Fruit fly (Drosophila melanogaster) whole organism, pupa: ENCODE results near the gene Mur2B.
A peak's percentile ranks its signal among the peaks of the same experiment; 100 is the strongest.

ENCODE experiments used
- CG10348 ChIP-seq: fragments of 200-800 bp; sonication (Bioruptor generic); IDR thresholded peaks from 2 replicates; pipeline ENCODE4 v1.3.6; 2022; ENCODE audit warnings: missing biosample characterization, missing genetic modification characterization
- CG12605 ChIP-seq: fragments of 200-800 bp; sonication (Bioruptor generic); IDR thresholded peaks from 2 replicates; pipeline ENCODE4 v1.3.6; 2022; ENCODE audit warnings: missing biosample characterization, missing genetic modification characterization
- CG14655 ChIP-seq: fragments of 200-800 bp; sonication (Bioruptor generic); optimal IDR thresholded peaks from 3 replicates; lab custom pipeline; 2017; ENCODE audit warnings: mild to moderate bottlenecking, missing biosample characterization, missing genetic modification reagents, missing genetic modification characterization
- CG15710 ChIP-seq: fragments of 200-800 bp; sonication (Bioruptor generic); optimal IDR thresholded peaks from 2 replicates; lab custom pipeline; 2018; ENCODE audit warnings: missing biosample characterization, mild to moderate bottlenecking, missing genetic modification characterization, moderate library complexity
- CG17806 ChIP-seq: fragments of 200-800 bp; sonication (Bioruptor generic); optimal IDR thresholded peaks from 2 replicates; lab custom pipeline; 2018; ENCODE audit warnings: missing biosample characterization, mild to moderate bottlenecking, missing genetic modification characterization, moderate library complexity
- CG32121 ChIP-seq: fragments of 200-800 bp; sonication (Bioruptor generic); IDR thresholded peaks from 2 replicates; pipeline ENCODE4 v1.3.6; 2022; ENCODE audit warnings: missing biosample characterization, missing genetic modification characterization
- CG34367 ChIP-seq: fragments of 200-800 bp; sonication (Bioruptor generic); optimal IDR thresholded peaks from 2 replicates; lab custom pipeline; 2018; ENCODE audit warnings: missing biosample characterization, mild to moderate bottlenecking, missing genetic modification characterization
- CG4496 ChIP-seq: fragments of 200-800 bp; sonication (Bioruptor generic); IDR thresholded peaks from 3 replicates; pipeline ENCODE4 v1.3.6; 2022; ENCODE audit warnings: missing biosample characterization, missing genetic modification characterization
- CG8159 ChIP-seq: fragments of 200-800 bp; sonication (Bioruptor generic); optimal IDR thresholded peaks from 3 replicates; lab custom pipeline; 2018; ENCODE audit warnings: missing biosample characterization, mild to moderate bottlenecking, missing genetic modification characterization, moderate library complexity
- CG8301 ChIP-seq: fragments of 200-800 bp; sonication (Bioruptor generic); optimal IDR thresholded peaks from 2 replicates; lab custom pipeline; 2018; ENCODE audit warnings: missing biosample characterization, mild to moderate bottlenecking, missing genetic modification characterization
- CG9948 ChIP-seq: fragments of 200-800 bp; sonication (Bioruptor generic); optimal IDR thresholded peaks from 2 replicates; lab custom pipeline; 2018; ENCODE audit warnings: missing biosample characterization, mild to moderate bottlenecking, missing genetic modification characterization, moderate library complexity
- D1 ChIP-seq: fragments of 200-800 bp; sonication (Bioruptor generic); optimal IDR thresholded peaks from 2 replicates; lab custom pipeline; 2018; ENCODE audit warnings: missing biosample characterization, mild to moderate bottlenecking, missing genetic modification characterization, moderate library complexity
- EcR ChIP-seq: fragments of 200-800 bp; sonication (Bioruptor generic); optimal IDR thresholded peaks from 3 replicates; lab custom pipeline; 2019; ENCODE audit warnings: missing biosample characterization, missing genetic modification characterization, mild to moderate bottlenecking, moderate library complexity, missing genetic modification reagents
- Ets98B ChIP-seq: fragments of 200-800 bp; sonication (Bioruptor generic); IDR thresholded peaks from 2 replicates; pipeline ENCODE4 v1.3.6; 2022; ENCODE audit warnings: missing biosample characterization, missing genetic modification characterization
- Pif1A ChIP-seq: fragments of 200-800 bp; sonication (Bioruptor generic); optimal IDR thresholded peaks from 3 replicates; lab custom pipeline; 2016; ENCODE audit warnings: missing biosample characterization, missing genetic modification characterization
- Pif1B ChIP-seq: fragments of 200-800 bp; sonication (Bioruptor generic); optimal IDR thresholded peaks from 3 replicates; lab custom pipeline; 2016; ENCODE audit warnings: missing biosample characterization, missing genetic modification characterization
- Snoo ChIP-seq: fragments of 200-800 bp; sonication (Bioruptor generic); optimal IDR thresholded peaks from 3 replicates; lab custom pipeline; 2017; ENCODE audit warnings: missing biosample characterization, mild to moderate bottlenecking, missing genetic modification characterization, inconsistent platforms
- fd96Ca ChIP-seq: fragments of 200-800 bp; sonication (Bioruptor generic); IDR thresholded peaks from 3 replicates; pipeline ENCODE4 v1.3.6; 2022; ENCODE audit warnings: missing biosample characterization, missing genetic modification characterization
- gl ChIP-seq: fragments of 200-800 bp; sonication (Bioruptor generic); optimal IDR thresholded peaks from 2 replicates; lab custom pipeline; 2018; ENCODE audit warnings: missing biosample characterization, mild to moderate bottlenecking, missing genetic modification characterization
- rn ChIP-seq: fragments of 200-800 bp; sonication (Bioruptor generic); IDR thresholded peaks from 2 replicates; pipeline ENCODE4 v1.3.6; 2022; ENCODE audit warnings: missing biosample characterization, missing genetic modification characterization

Gene Mur2B

dm6 chrX:1606064-1606463 is 62.5 kb downstream of the Mur2B start:
- TF ChIP-seq CG12605 (GFP tag; lab: Robert Waterston, UW) (no peak), gl (tag; lab: Kevin White, UChicago) (no peak), CG34367 (no peak), fd96Ca (no peak), CG15710 (tag; lab: Kevin White, UChicago) (no peak), Pif1B (no peak), CG32121 (GFP tag; lab: Robert Waterston, UW) (no peak), Ets98B (no peak), Pif1A (GFP tag; lab: Kevin White, UChicago) (no peak), CG10348 (GFP tag; lab: Robert Waterston, UW) (no peak), Snoo (tag; lab: Kevin White, UChicago) (no peak), CG8301 (tag; lab: Kevin White, UChicago) (no peak), rn (GFP tag; lab: Robert Waterston, UW) (no peak), D1 (tag; lab: Kevin White, UChicago) (no peak), CG14655 (GFP tag; lab: Kevin White, UChicago) (no peak), CG17806 (no peak)
- TF ChIP-seq, all 21 proteins: peak for 0

- no peak for TF ChIP-seq CG10348 (GFP tag; lab: Robert Waterston, UW)
- TF ChIP-seq rn (GFP tag; lab: Robert Waterston, UW) = 0 out of 2 replicates have a peak, but pooled peaks have one; percentile 12
- TF ChIP-seq Ets98B = no peak
- TF ChIP-seq gl (tag; lab: Kevin White, UChicago) = no peak
Observed at dm6 chrX:1595714-1596113, 72.9 kb downstream of the Mur2B start.

- no peak for TF ChIP-seq Pif1B
- TF ChIP-seq CG4496 = no peak
- no peak for TF ChIP-seq CG9948 (tag; lab: Kevin White, UChicago)
- TF ChIP-seq CG8301 (tag; lab: Kevin White, UChicago) = no peak
- no peak for TF ChIP-seq Ets98B
- no peak for TF ChIP-seq fd96Ca
- TF ChIP-seq CG32121 (GFP tag; lab: Robert Waterston, UW) = no peak
Observed at dm6 chrX:1593901-1594300, 74.7 kb downstream of the Mur2B start.

- no peak for TF ChIP-seq EcR
- no peak for TF ChIP-seq CG10348 (GFP tag; lab: Robert Waterston, UW)
- TF ChIP-seq CG15710 (tag; lab: Kevin White, UChicago) = no peak
- TF ChIP-seq CG14655 (GFP tag; lab: Kevin White, UChicago) = no peak
- no peak for TF ChIP-seq CG4496
- TF ChIP-seq Snoo (tag; lab: Kevin White, UChicago) = no peak
Observed at dm6 chrX:1593352-1593751, 75.2 kb downstream of the Mur2B start.

dm6 chrX:1587817-1588216 is 80.8 kb downstream of the Mur2B start:
- no peak for TF ChIP-seq CG15710 (tag; lab: Kevin White, UChicago)
- TF ChIP-seq CG4496 = no peak
- TF ChIP-seq rn (GFP tag; lab: Robert Waterston, UW) = no peak
- no peak for TF ChIP-seq CG14655 (GFP tag; lab: Kevin White, UChicago)
- TF ChIP-seq EcR = no peak
- TF ChIP-seq D1 (tag; lab: Kevin White, UChicago) = no peak
- no peak for TF ChIP-seq CG12605 (GFP tag; lab: Robert Waterston, UW)
- no peak for TF ChIP-seq CG8159 (tag; lab: Kevin White, UChicago)

dm6 chrX:1581121-1581520 is 87.5 kb downstream of the Mur2B start:
- TF ChIP-seq CG8301 (tag; lab: Kevin White, UChicago) (no peak), Pif1B (no peak), CG32121 (GFP tag; lab: Robert Waterston, UW) (no peak), CG10348 (GFP tag; lab: Robert Waterston, UW) (no peak), CG12605 (GFP tag; lab: Robert Waterston, UW) (no peak), Snoo (tag; lab: Kevin White, UChicago) (no peak), EcR (no peak)
- TF ChIP-seq, all 21 proteins: peak for 0

- TF ChIP-seq CG8301 (tag; lab: Kevin White, UChicago) = peak; percentile 22
- TF ChIP-seq CG14655 (GFP tag; lab: Kevin White, UChicago) = peak; percentile 57
- no peak for TF ChIP-seq Pif1A (GFP tag; lab: Kevin White, UChicago)
- TF ChIP-seq, all 21 proteins: peak for 2
Observed at dm6 chrX:1580328-1580727, 88.3 kb downstream of the Mur2B start.

dm6 chrX:1578882-1579276 is 89.7 kb downstream of the Mur2B start:
- no peak for TF ChIP-seq CG12605 (GFP tag; lab: Robert Waterston, UW)
- peak; percentile 81 for TF ChIP-seq EcR
- TF ChIP-seq, all 21 proteins: peak for 1
